Fruit fly (Drosophila melanogaster) whole organism, prepupa: ENCODE data around the gene ND-B17.

Experiments used
- Blimp-1 ChIP-seq: fragments of 200-800 bp; sonication (Bioruptor generic); optimal IDR thresholded peaks from 3 replicates; lab custom pipeline; 2017; ENCODE audit warnings: missing biosample characterization, missing genetic modification characterization, mild to moderate bottlenecking, moderate library complexity, missing genetic modification reagents
- CG11294 ChIP-seq: fragments of 200-800 bp; sonication (Bioruptor generic); IDR thresholded peaks from 2 replicates; pipeline ENCODE4 v1.3.6; 2022; ENCODE audit warnings: missing biosample characterization, missing genetic modification characterization
- CG11902 ChIP-seq: fragments of 200-800 bp; sonication (Bioruptor generic); optimal IDR thresholded peaks from 3 replicates; lab custom pipeline; 2016; ENCODE audit warnings: missing biosample characterization, missing genetic modification characterization
- CG31627 ChIP-seq: fragments of 200-800 bp; sonication (Bioruptor generic); optimal IDR thresholded peaks from 3 replicates; lab custom pipeline; 2016; ENCODE audit warnings: missing biosample characterization, missing genetic modification characterization
- CG32006 ChIP-seq: fragments of 200-800 bp; sonication (Bioruptor generic); optimal IDR thresholded peaks from 3 replicates; lab custom pipeline; 2017; ENCODE audit warnings: missing biosample characterization, mild to moderate bottlenecking, missing genetic modification characterization
- CG4318 ChIP-seq: fragments of 200-800 bp; sonication (Bioruptor generic); optimal IDR thresholded peaks from 3 replicates; lab custom pipeline; 2017; ENCODE audit warnings: missing biosample characterization, mild to moderate bottlenecking, missing genetic modification characterization
- CG6163 ChIP-seq: fragments of 200-800 bp; sonication (Bioruptor generic); IDR thresholded peaks from 3 replicates; pipeline ENCODE4 v1.3.6; 2022; ENCODE audit warnings: missing biosample characterization, missing genetic modification characterization
- CG6792 ChIP-seq: fragments of 200-800 bp; sonication (Bioruptor generic); optimal IDR thresholded peaks from 3 replicates; lab custom pipeline; 2016; ENCODE audit warnings: missing biosample characterization, missing genetic modification characterization
- CG6854 ChIP-seq: fragments of 200-800 bp; sonication (Bioruptor generic); optimal IDR thresholded peaks from 2 replicates; lab custom pipeline; 2017; ENCODE audit warnings: missing biosample characterization, mild to moderate bottlenecking, missing genetic modification characterization
- CG7368 ChIP-seq: fragments of 200-800 bp; sonication (Bioruptor generic); optimal IDR thresholded peaks from 3 replicates; lab custom pipeline; 2016; ENCODE audit warnings: missing biosample characterization, missing genetic modification characterization
- CG8119 ChIP-seq: fragments of 200-800 bp; sonication (Bioruptor generic); IDR thresholded peaks from 3 replicates; pipeline ENCODE4 v1.3.6; 2022; ENCODE audit warnings: missing biosample characterization, missing genetic modification characterization
- CG8632 ChIP-seq: fragments of 200-800 bp; sonication (Bioruptor generic); optimal IDR thresholded peaks from 3 replicates; lab custom pipeline; 2016; ENCODE audit warnings: missing biosample characterization, missing genetic modification characterization
- CG9139 ChIP-seq: fragments of 200-800 bp; sonication (Bioruptor generic); optimal IDR thresholded peaks from 3 replicates; lab custom pipeline; 2017; ENCODE audit warnings: missing biosample characterization, mild to moderate bottlenecking, missing genetic modification characterization
- Eip75B ChIP-seq: fragments of 200-800 bp; sonication (Bioruptor generic); optimal IDR thresholded peaks from 3 replicates; lab custom pipeline; 2016; ENCODE audit warnings: missing biosample characterization, missing genetic modification characterization
- Eip78C ChIP-seq: fragments of 200-800 bp; sonication (Bioruptor generic); peaks from one replicate; lab custom pipeline; 2016; ENCODE audit warnings: missing biosample characterization, missing genetic modification characterization
- Ets21C ChIP-seq: fragments of 200-800 bp; sonication (Bioruptor generic); optimal IDR thresholded peaks from 3 replicates; lab custom pipeline; 2016; ENCODE audit warnings: missing biosample characterization, missing genetic modification characterization
- Ets96B ChIP-seq: fragments of 200-800 bp; optimal IDR thresholded peaks from 2 replicates; lab custom pipeline; 2019; ENCODE audit warnings: missing biosample characterization, mild to moderate bottlenecking, missing genetic modification characterization, moderate library complexity
- Gug ChIP-seq: fragments of 200-800 bp; sonication (Bioruptor generic); IDR thresholded peaks from 2 replicates; pipeline ENCODE4 v1.3.6; 2022; ENCODE audit warnings: missing biosample characterization, missing genetic modification characterization
- Hr38 ChIP-seq: sonication (Bioruptor generic); optimal IDR thresholded peaks from 2 replicates; lab custom pipeline; 2016; ENCODE audit warnings: missing biosample characterization, missing genetic modification characterization
- Hr39 ChIP-seq: fragments of 200-800 bp; sonication (Bioruptor generic); optimal IDR thresholded peaks from 2 replicates; lab custom pipeline; 2016; ENCODE audit warnings: missing biosample characterization, missing genetic modification characterization
- Lpt ChIP-seq: fragments of 200-800 bp; sonication (Bioruptor generic); optimal IDR thresholded peaks from 3 replicates; lab custom pipeline; 2016; ENCODE audit warnings: missing biosample characterization, missing genetic modification characterization
- Met ChIP-seq: fragments of 200-800 bp; sonication (Bioruptor generic); optimal IDR thresholded peaks from 3 replicates; lab custom pipeline; 2016; ENCODE audit warnings: missing biosample characterization, missing genetic modification characterization
- OdsH ChIP-seq: fragments of 200-800 bp; sonication (Bioruptor generic); optimal IDR thresholded peaks from 3 replicates; lab custom pipeline; 2016; ENCODE audit warnings: missing biosample characterization, missing genetic modification characterization
- Smox ChIP-seq: fragments of 200-800 bp; sonication (Bioruptor generic); optimal IDR thresholded peaks from 3 replicates; lab custom pipeline; 2016; ENCODE audit warnings: missing biosample characterization, missing genetic modification characterization
- Sox102F ChIP-seq: fragments of 200-800 bp; sonication (Bioruptor generic); optimal IDR thresholded peaks from 2 replicates; lab custom pipeline; 2016; ENCODE audit warnings: missing biosample characterization, mild to moderate bottlenecking, missing genetic modification characterization
- Sox14 ChIP-seq: fragments of 200-800 bp; sonication (Bioruptor generic); optimal IDR thresholded peaks from 3 replicates; lab custom pipeline; 2016; ENCODE audit warnings: missing biosample characterization, missing genetic modification characterization
- Sox15 ChIP-seq: fragments of 200-800 bp; sonication (Bioruptor generic); optimal IDR thresholded peaks from 3 replicates; lab custom pipeline; 2016; ENCODE audit warnings: missing biosample characterization, missing genetic modification characterization
- acj6 ChIP-seq: fragments of 200-800 bp; sonication (Bioruptor generic); optimal IDR thresholded peaks from 3 replicates; lab custom pipeline; 2016; ENCODE audit warnings: missing biosample characterization, missing genetic modification characterization
- cyc ChIP-seq: fragments of 200-800 bp; sonication (Bioruptor generic); optimal IDR thresholded peaks from 3 replicates; lab custom pipeline; 2016; ENCODE audit warnings: missing biosample characterization, missing genetic modification characterization
- dac ChIP-seq: fragments of 200-800 bp; sonication (Bioruptor generic); optimal IDR thresholded peaks from 2 replicates; lab custom pipeline; 2017; ENCODE audit warnings: missing biosample characterization, mild to moderate bottlenecking, missing genetic modification characterization
- dsx ChIP-seq: fragments of 200-800 bp; optimal IDR thresholded peaks from 3 replicates; lab custom pipeline; 2019; ENCODE audit warnings: missing biosample characterization, mild to moderate bottlenecking, missing genetic modification characterization, moderate library complexity; ENCODE audit not compliant: poor library complexity, severe bottlenecking
- esn ChIP-seq: fragments of 200-800 bp; sonication (Bioruptor generic); optimal IDR thresholded peaks from 2 replicates; lab custom pipeline; 2016; ENCODE audit warnings: missing biosample characterization, mild to moderate bottlenecking, missing genetic modification characterization, moderate library complexity
- fd59A ChIP-seq: fragments of 200-800 bp; sonication (Bioruptor generic); optimal IDR thresholded peaks from 2 replicates; lab custom pipeline; 2017; ENCODE audit warnings: missing biosample characterization, mild to moderate bottlenecking, missing genetic modification characterization, missing genetic modification reagents
- fd85E ChIP-seq: fragments of 200-800 bp; sonication (Bioruptor generic); optimal IDR thresholded peaks from 3 replicates; lab custom pipeline; 2016; ENCODE audit warnings: missing biosample characterization, missing genetic modification characterization
- fkh ChIP-seq: fragments of 200-800 bp; sonication (Bioruptor generic); optimal IDR thresholded peaks from 3 replicates; lab custom pipeline; 2017; ENCODE audit warnings: missing biosample characterization, mild to moderate bottlenecking, missing genetic modification characterization, moderate library complexity
- net ChIP-seq: fragments of 200-800 bp; sonication (Bioruptor generic); optimal IDR thresholded peaks from 3 replicates; lab custom pipeline; 2016; ENCODE audit warnings: missing biosample characterization, missing genetic modification characterization
- salr ChIP-seq, 2 experiments: fragments of 200-800 bp; sonication (Bioruptor generic); optimal IDR thresholded peaks; 3 replicates each; lab custom pipeline; 2016 to 2018; ENCODE audit warnings: missing biosample characterization in 2 of 2, missing genetic modification characterization in 2 of 2, mild to moderate bottlenecking in 1 of 2
- spab ChIP-seq: fragments of 200-800 bp; sonication (Bioruptor generic); optimal IDR thresholded peaks from 2 replicates; lab custom pipeline; 2017; ENCODE audit warnings: missing biosample characterization, mild to moderate bottlenecking, missing genetic modification characterization, missing genetic modification reagents
- ss ChIP-seq, 2 experiments: fragments of 200-800 bp; sonication (Bioruptor generic); optimal IDR thresholded peaks; 2 replicates in 1 of 2; 3 replicates in 1 of 2; lab custom pipeline; 2017 to 2018; ENCODE audit warnings: mild to moderate bottlenecking in 2 of 2, missing biosample characterization in 2 of 2, missing genetic modification characterization in 2 of 2, moderate library complexity in 1 of 2
- topi ChIP-seq: fragments of 200-800 bp; sonication (Bioruptor generic); optimal IDR thresholded peaks from 3 replicates; lab custom pipeline; 2016; ENCODE audit warnings: missing biosample characterization, missing genetic modification characterization

The ND-B17 gene

dm6 chr2L:15746600-15747393, 4.1 kb downstream of the ND-B17 start (continued):
- peak; percentile 75 for TF ChIP-seq cyc (GFP tag; lab: Kevin White, UChicago)
- peak; percentile 89 for TF ChIP-seq CG8119 (GFP tag; lab: Robert Waterston, UW)
- TF ChIP-seq CG11294: no peak
- peak in 1 of 2 experiments; percentile 87 for TF ChIP-seq ss (GFP tag; optimal IDR thresholded peaks at IDR 0.05; lab: Kevin White, UChicago)
- peak; percentile 53 for TF ChIP-seq Hr39 (GFP tag; lab: Kevin White, UChicago)
- no peak for TF ChIP-seq fd85E (GFP tag; lab: Kevin White, UChicago)
- peak; percentile 75; the same call in 2 of the 3 replicates for TF ChIP-seq CG6163 (GFP tag; lab: Robert Waterston, UW)
- peak; percentile 82 for TF ChIP-seq esn (GFP tag; lab: Kevin White, UChicago)
- peak; percentile 77 for TF ChIP-seq CG6792
- TF ChIP-seq salr (GFP tag; optimal IDR thresholded peaks at IDR 0.05; lab: Kevin White, UChicago): peak in 1 of 2 experiments; percentile 87

- TF ChIP-seq dsx (GFP tag; lab: Kevin White, UChicago) (no peak), acj6 (GFP tag; lab: Kevin White, UChicago) (no peak), CG7368 (GFP tag; lab: Kevin White, UChicago) (no peak), net (GFP tag; lab: Kevin White, UChicago) (no peak), fd85E (GFP tag; lab: Kevin White, UChicago) (no peak), CG11902 (GFP tag; lab: Kevin White, UChicago) (no peak), Sox14 (no peak), topi (GFP tag; lab: Kevin White, UChicago) (no peak), Sox102F (no peak), Ets96B (no peak), CG6792 (no peak), Eip75B (GFP tag; lab: Kevin White, UChicago) (no peak), Met (GFP tag; lab: Kevin White, UChicago) (no peak), CG6854 (GFP tag; lab: Kevin White, UChicago) (no peak), Blimp-1 (GFP tag; lab: Kevin White, UChicago) (no peak)
Measured at dm6 chr2L:15745989-15746388, 4.9 kb downstream of the ND-B17 start.

- TF ChIP-seq CG32006 (GFP tag; lab: Kevin White, UChicago) (no peak), Sox102F (peak; percentile 14), CG6163 (GFP tag; lab: Robert Waterston, UW) (peak; percentile 40; the same call in 1 of the 3 replicates), dac (GFP tag; lab: Kevin White, UChicago) (no peak), fd85E (GFP tag; lab: Kevin White, UChicago) (no peak), Sox14 (peak; percentile 65), ss (GFP tag; optimal IDR thresholded peaks at IDR 0.05; lab: Kevin White, UChicago) (peak; percentile 11 to 21), Ets96B (no peak), Eip78C (GFP tag; lab: Kevin White, UChicago) (peak; percentile 65), dsx (GFP tag; lab: Kevin White, UChicago) (peak; percentile 2)
Measured at dm6 chr2L:15745036-15745854, 5.6 kb downstream of the ND-B17 start.

- TF ChIP-seq CG32006 (GFP tag; lab: Kevin White, UChicago) (peak; percentile 65), fkh (GFP tag; lab: Kevin White, UChicago) (no peak), spab (GFP tag; lab: Kevin White, UChicago) (peak; percentile 20), CG4318 (GFP tag; lab: Kevin White, UChicago) (peak; percentile 12), Sox15 (GFP tag; lab: Kevin White, UChicago) (peak; percentile 91), Sox14 (peak; percentile 96), Gug (no peak), CG31627 (GFP tag; lab: Kevin White, UChicago) (peak; percentile 98), fd59A (GFP tag; lab: Kevin White, UChicago) (peak; percentile 93), CG8632 (GFP tag; lab: Kevin White, UChicago) (peak; percentile 92), Smox (GFP tag; lab: Kevin White, UChicago) (peak; percentile 97), cyc (GFP tag; lab: Kevin White, UChicago) (peak; percentile 48), Ets21C (GFP tag; lab: Kevin White, UChicago) (peak; percentile 96), Eip78C (GFP tag; lab: Kevin White, UChicago) (peak; percentile 88), salr (GFP tag; optimal IDR thresholded peaks at IDR 0.05; lab: Kevin White, UChicago) (peak; percentile 80 to 88), Ets96B (peak; percentile 2), CG9139 (GFP tag; lab: Kevin White, UChicago) (no peak), Hr38 (GFP tag; lab: Kevin White, UChicago) (no peak), Lpt (GFP tag; lab: Kevin White, UChicago) (peak; percentile 69), CG7368 (GFP tag; lab: Kevin White, UChicago) (peak; percentile 48), esn (GFP tag; lab: Kevin White, UChicago) (peak; percentile 98), OdsH (GFP tag; lab: Kevin White, UChicago) (peak; percentile 92), Sox102F (peak; percentile 96), CG6792 (peak; percentile 95)
Measured at dm6 chr2L:15743578-15743977, 7.3 kb downstream of the ND-B17 start.
